Worm (Caenorhabditis elegans) whole organism, L3 larva: ENCODE results near the gene let-23.

Experiments used
- ama-1 ChIP-seq: fragments of 150-350 bp; optimal IDR thresholded peaks from 2 replicates; lab custom pipeline; 2018
- ceh-9 ChIP-seq: sonication (generic microtip); optimal IDR thresholded peaks from 2 replicates; lab custom pipeline; 2018; ENCODE audit warnings: missing biosample characterization, missing genetic modification characterization
- daf-12 ChIP-seq: fragments of 150-350 bp; optimal IDR thresholded peaks from 2 replicates; lab custom pipeline; 2014; ENCODE audit warnings: missing biosample characterization, missing genetic modification reagents, missing genetic modification characterization
- egl-27 ChIP-seq: sonication (generic microtip); optimal IDR thresholded peaks from 4 replicates; lab custom pipeline; 2017; ENCODE audit warnings: missing biosample characterization, missing genetic modification reagents, missing genetic modification characterization
- elt-2 ChIP-seq: sonication (generic microtip); optimal IDR thresholded peaks from 2 replicates; lab custom pipeline; 2016; ENCODE audit warnings: missing genetic modification reagents, mild to moderate bottlenecking, missing genetic modification characterization, missing compliant biosample characterization
- elt-3 ChIP-seq, 3 experiments: fragments of 150-350 bp in 1 of 3; sonication (generic microtip) in 2 of 3; optimal IDR thresholded peaks; 2 replicates in 2 of 3; 4 replicates in 1 of 3; lab custom pipeline; 2014 to 2017; ENCODE audit warnings: missing biosample characterization in 3 of 3, missing genetic modification characterization in 3 of 3
- eor-1 ChIP-seq, 2 experiments: fragments of 150-350 bp; optimal IDR thresholded peaks; 2 replicates each; lab custom pipeline; 2014 to 2018; ENCODE audit warnings: missing biosample characterization in 2 of 2, missing genetic modification characterization in 2 of 2
- fkh-2 ChIP-seq: fragments of 150-350 bp; optimal IDR thresholded peaks from 2 replicates; lab custom pipeline; 2014; ENCODE audit warnings: missing biosample characterization, missing genetic modification reagents, missing genetic modification characterization
- fos-1 ChIP-seq: fragments of 150-350 bp; optimal IDR thresholded peaks from 2 replicates; lab custom pipeline; 2014; ENCODE audit warnings: missing biosample characterization, missing genetic modification characterization
- lin-39 ChIP-seq: fragments of 150-350 bp; optimal IDR thresholded peaks from 2 replicates; lab custom pipeline; 2018; ENCODE audit warnings: missing biosample characterization, missing genetic modification reagents, missing genetic modification characterization
- lsy-12 ChIP-seq: sonication (generic microtip); optimal IDR thresholded peaks from 2 replicates; lab custom pipeline; 2016; ENCODE audit warnings: mild to moderate bottlenecking, missing genetic modification characterization, missing compliant biosample characterization
- mdl-1 ChIP-seq: fragments of 150-350 bp; optimal IDR thresholded peaks from 2 replicates; lab custom pipeline; 2014; ENCODE audit warnings: missing biosample characterization, missing genetic modification characterization
- mml-1 ChIP-seq: fragments of 150-350 bp; sonication (generic microtip); optimal IDR thresholded peaks from 3 replicates; lab custom pipeline; 2014; ENCODE audit warnings: missing biosample characterization, missing genetic modification characterization
- nfya-1 ChIP-seq: sonication (generic microtip); optimal IDR thresholded peaks from 2 replicates; lab custom pipeline; 2017; ENCODE audit warnings: missing genetic modification characterization, mild to moderate bottlenecking, missing compliant biosample characterization, antibody characterized with exemption, moderate library complexity; ENCODE audit not compliant: insufficient read depth
- nhr-11 ChIP-seq: fragments of 150-350 bp; optimal IDR thresholded peaks from 2 replicates; lab custom pipeline; 2014; ENCODE audit warnings: missing biosample characterization, missing genetic modification characterization
- nhr-12 ChIP-seq: fragments of 150-350 bp; optimal IDR thresholded peaks from 2 replicates; lab custom pipeline; 2014; ENCODE audit warnings: missing biosample characterization, missing genetic modification characterization
- nhr-23 ChIP-seq: fragments of 150-350 bp; optimal IDR thresholded peaks from 2 replicates; lab custom pipeline; 2014; ENCODE audit warnings: missing biosample characterization, missing genetic modification reagents, missing genetic modification characterization
- nhr-237 ChIP-seq: fragments of 150-350 bp; optimal IDR thresholded peaks from 2 replicates; lab custom pipeline; 2014; ENCODE audit warnings: missing biosample characterization, missing genetic modification characterization
- nhr-28 ChIP-seq: fragments of 150-350 bp; optimal IDR thresholded peaks from 2 replicates; lab custom pipeline; 2014; ENCODE audit warnings: missing biosample characterization, missing genetic modification characterization
- nhr-43 ChIP-seq: sonication (generic microtip); optimal IDR thresholded peaks from 2 replicates; lab custom pipeline; 2016; ENCODE audit warnings: mild to moderate bottlenecking, missing genetic modification characterization, missing compliant biosample characterization; ENCODE audit not compliant: poor library complexity, severe bottlenecking
- nhr-67 ChIP-seq: fragments of 150-350 bp; optimal IDR thresholded peaks from 2 replicates; lab custom pipeline; 2014; ENCODE audit warnings: missing biosample characterization, missing genetic modification characterization
- nhr-76 ChIP-seq: fragments of 150-350 bp; sonication (generic microtip); optimal IDR thresholded peaks from 5 replicates; lab custom pipeline; 2014; ENCODE audit warnings: missing biosample characterization, missing genetic modification characterization
- nhr-77 ChIP-seq: fragments of 150-350 bp; optimal IDR thresholded peaks from 2 replicates; lab custom pipeline; 2014; ENCODE audit warnings: missing biosample characterization, missing genetic modification characterization
- pha-4 ChIP-seq: fragments of 150-350 bp; optimal IDR thresholded peaks from 2 replicates; lab custom pipeline; 2014; ENCODE audit warnings: missing biosample characterization, missing genetic modification reagents, missing genetic modification characterization
- pqm-1 ChIP-seq: fragments of 150-350 bp; optimal IDR thresholded peaks from 2 replicates; lab custom pipeline; 2017; ENCODE audit warnings: missing biosample characterization, missing genetic modification characterization, inconsistent platforms
- sea-2 ChIP-seq: fragments of 150-350 bp; sonication (generic microtip); optimal IDR thresholded peaks from 4 replicates; lab custom pipeline; 2014; ENCODE audit warnings: missing biosample characterization, missing genetic modification reagents, missing genetic modification characterization
- snpc-4 ChIP-seq: fragments of 150-350 bp; optimal IDR thresholded peaks from 2 replicates; lab custom pipeline; 2014; ENCODE audit warnings: missing biosample characterization, missing genetic modification characterization
- unc-39 ChIP-seq: sonication (generic microtip); optimal IDR thresholded peaks from 4 replicates; lab custom pipeline; 2017; ENCODE audit warnings: missing biosample characterization, missing genetic modification characterization
- unc-62 ChIP-seq: fragments of 150-350 bp; sonication (generic microtip); optimal IDR thresholded peaks from 4 replicates; lab custom pipeline; 2014; ENCODE audit warnings: missing biosample characterization, missing genetic modification reagents, missing genetic modification characterization
- ztf-11 ChIP-seq: fragments of 150-350 bp; optimal IDR thresholded peaks from 2 replicates; lab custom pipeline; 2014; ENCODE audit warnings: missing biosample characterization, missing genetic modification characterization
- ztf-4 ChIP-seq: fragments of 150-350 bp; optimal IDR thresholded peaks from 2 replicates; lab custom pipeline; 2014; ENCODE audit warnings: missing biosample characterization, missing genetic modification characterization

The let-23 gene

DNA sequence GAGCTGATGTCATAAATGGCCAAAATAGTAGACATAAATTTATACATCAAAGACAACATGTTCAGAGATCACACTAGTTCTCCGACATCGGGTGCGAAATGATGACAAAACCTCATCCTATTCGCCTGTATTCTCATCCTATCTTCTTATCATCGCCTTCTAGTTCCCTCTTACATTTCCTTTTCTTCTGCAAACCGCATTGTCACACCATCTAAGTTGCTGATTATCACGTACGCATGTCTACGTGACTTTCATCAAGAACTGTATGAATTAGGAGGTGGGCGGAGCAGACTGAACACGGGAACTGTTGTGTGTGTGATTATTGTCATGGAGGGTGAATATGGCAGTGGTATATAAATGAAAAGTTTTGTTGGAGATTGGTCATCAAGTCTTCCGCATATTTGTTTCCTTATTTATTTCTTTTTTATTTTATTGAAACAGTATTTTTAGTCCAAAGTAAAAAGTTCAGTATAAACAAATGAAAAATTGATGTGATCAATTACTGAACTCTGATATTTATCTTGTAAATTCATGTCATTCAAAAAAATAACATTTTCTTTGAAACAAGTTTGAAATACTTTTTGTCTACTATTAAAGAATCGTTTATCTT, 37.0 kb upstream of the let-23 start (continued):
- TF ChIP-seq lin-39 (tag; lab: Kevin White, UChicago): no peak
- TF ChIP-seq pqm-1 (tag; lab: Kevin White, UChicago): peak; percentile 81
- no peak for TF ChIP-seq nhr-11 (tag; lab: Kevin White, UChicago)
- TF ChIP-seq unc-39 (tag; lab: Kevin White, UChicago): no peak
- TF ChIP-seq unc-62 (GFP tag; lab: Kevin White, UChicago): no peak
- TF ChIP-seq nhr-67 (tag; lab: Kevin White, UChicago): no peak
- peak in 2 of 3 experiments; percentile 62 to 79 for TF ChIP-seq elt-3 (tag; optimal IDR thresholded peaks at IDR 0.05; lab: Kevin White, UChicago)
- no peak for TF ChIP-seq nhr-77 (tag; lab: Kevin White, UChicago)
- no peak for TF ChIP-seq egl-27 (tag; lab: Kevin White, UChicago)
- no peak for TF ChIP-seq nhr-12 (tag; lab: Kevin White, UChicago)
- no peak for TF ChIP-seq mml-1 (tag; lab: Kevin White, UChicago)
- no peak for TF ChIP-seq lsy-12 (tag; lab: Kevin White, UChicago)
- TF ChIP-seq nhr-28 (tag; lab: Kevin White, UChicago): no peak
- TF ChIP-seq nhr-76 (tag; lab: Kevin White, UChicago): peak; percentile 60
- TF ChIP-seq fkh-2 (tag; lab: Kevin White, UChicago): no peak
- TF ChIP-seq nhr-23 (tag; lab: Kevin White, UChicago): peak; percentile 76
- no peak for TF ChIP-seq ama-1 (lab: Kevin White, UChicago)
- no peak for TF ChIP-seq fos-1 (tag; lab: Kevin White, UChicago)
- no peak for TF ChIP-seq daf-12
- no peak for TF ChIP-seq mdl-1 (tag; lab: Kevin White, UChicago)
- TF ChIP-seq nfya-1: peak; percentile 20
- no peak for TF ChIP-seq ztf-11 (tag; lab: Kevin White, UChicago)
- TF ChIP-seq nhr-43 (tag; lab: Kevin White, UChicago): peak; percentile 97

DNA sequence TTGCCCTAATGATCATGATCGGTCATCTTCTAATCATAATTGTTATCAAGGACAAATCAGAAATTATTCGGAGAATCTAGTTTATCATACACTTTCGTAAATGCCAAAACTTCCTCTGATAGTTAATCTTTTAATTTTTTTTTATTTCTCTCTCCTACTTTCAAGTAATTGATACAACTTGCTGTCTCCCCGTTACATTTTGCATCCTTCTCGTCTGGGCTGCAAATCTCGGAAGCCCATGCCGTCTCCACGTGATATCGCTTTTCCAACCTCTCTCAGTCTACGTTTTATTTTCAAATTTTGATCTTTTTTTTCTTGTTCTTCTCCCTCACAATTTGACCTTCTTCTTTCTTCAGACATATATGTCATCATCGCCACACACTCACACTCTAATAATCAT, 36.3 kb upstream of the let-23 start, which contains the start of gene rhy-1:
Gene rhy-1, plus strand, starts transcription at position 357 of the 400 bp plus-strand sequence.
- no peak for TF ChIP-seq fkh-2 (tag; lab: Kevin White, UChicago)

DNA sequence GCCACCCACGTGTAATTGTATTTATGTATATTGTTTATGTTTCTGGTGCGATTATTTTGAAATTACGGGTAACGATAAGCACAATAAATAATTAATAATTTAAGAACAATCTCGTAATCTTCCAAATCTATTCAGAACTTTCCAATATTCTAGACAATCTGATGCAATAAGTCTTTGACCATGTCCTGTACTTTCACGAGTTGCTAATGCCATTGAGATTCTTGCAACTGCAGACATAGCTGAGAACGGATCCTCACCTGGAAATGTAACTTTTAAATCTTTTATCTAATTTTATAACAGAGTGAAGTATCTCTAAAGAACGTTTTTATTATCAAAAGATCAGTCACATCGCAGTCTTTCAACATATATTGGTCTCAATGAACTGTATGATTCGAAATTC, 34.0 kb upstream of the let-23 start:
- TF ChIP-seq eor-1 (tag; optimal IDR thresholded peaks at IDR 0.05; lab: Kevin White, UChicago): no peak
- TF ChIP-seq sea-2 (GFP tag; lab: Kevin White, UChicago): no peak
- TF ChIP-seq nhr-237 (tag; lab: Kevin White, UChicago): no peak
- peak; percentile 1 for TF ChIP-seq nhr-43 (tag; lab: Kevin White, UChicago)
- TF ChIP-seq nhr-12 (tag; lab: Kevin White, UChicago): no peak
- TF ChIP-seq ama-1 (lab: Kevin White, UChicago): peak; percentile 76
- no peak for TF ChIP-seq pha-4 (tag; lab: Kevin White, UChicago)
- TF ChIP-seq pqm-1 (tag; lab: Kevin White, UChicago): no peak
- TF ChIP-seq daf-12: no peak
- TF ChIP-seq elt-3 (tag; optimal IDR thresholded peaks at IDR 0.05; lab: Kevin White, UChicago): no peak
- no peak for TF ChIP-seq lsy-12 (tag; lab: Kevin White, UChicago)
- no peak for TF ChIP-seq ztf-4
- no peak for TF ChIP-seq snpc-4 (tag; lab: Kevin White, UChicago)
- TF ChIP-seq ceh-9 (tag; lab: Kevin White, UChicago): no peak
- TF ChIP-seq egl-27 (tag; lab: Kevin White, UChicago): no peak
- TF ChIP-seq unc-39 (tag; lab: Kevin White, UChicago): no peak

DNA sequence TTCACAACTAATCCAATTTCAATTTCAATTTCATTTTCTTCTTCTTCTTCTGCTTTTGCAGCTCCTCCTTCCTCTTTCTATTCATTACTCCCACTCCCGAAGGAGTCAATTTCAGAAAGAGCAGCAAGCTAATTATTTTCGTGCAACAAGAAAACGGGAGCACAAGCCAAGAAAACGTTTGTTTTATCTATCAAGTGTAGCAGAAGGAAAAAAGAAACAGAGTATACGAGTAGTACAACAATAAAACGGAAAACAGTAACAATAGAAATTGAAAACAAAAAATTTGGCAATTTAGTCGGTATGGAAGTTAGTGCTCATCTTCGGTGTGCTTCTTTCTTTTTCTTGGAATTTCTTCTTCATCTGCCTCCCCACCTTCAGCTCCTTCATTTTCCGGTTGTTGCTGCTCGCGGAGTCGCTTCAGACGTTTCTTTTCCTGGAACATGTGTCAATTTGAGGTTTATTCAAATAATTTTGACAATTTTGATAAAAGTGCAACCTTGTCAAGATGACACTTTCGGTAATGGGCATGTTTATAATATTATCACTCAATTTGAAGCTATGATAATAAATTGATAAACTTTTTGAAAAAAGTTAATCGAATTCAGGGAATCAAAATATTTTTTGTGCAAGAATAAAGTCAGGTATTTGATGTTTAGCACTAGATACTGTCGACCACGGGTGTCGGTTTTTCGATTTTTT, 31.4 kb upstream of the let-23 start, which contains the start of gene W07A12.8:
Gene W07A12.8, minus strand, starts transcription at position 51 of the 699 bp plus-strand sequence.
- TF ChIP-seq nhr-28 (tag; lab: Kevin White, UChicago) (no peak), elt-2 (peak; percentile 39), mml-1 (tag; lab: Kevin White, UChicago) (no peak), egl-27 (tag; lab: Kevin White, UChicago) (no peak)
